Fruit fly (Drosophila melanogaster): ENCODE data around the gene CG9536.

Gene CG9536

dm6 chr2L:6455032-6455954 is 21.5 kb downstream of the CG9536 start, which contains the start of gene retm:
Gene retm (minus strand): TSS chr2L:6455929.
- no peak for TF ChIP-seq woc (GFP tag; optimal IDR thresholded peaks at IDR 0.05)
- no peak for TF ChIP-seq rgr (GFP tag; optimal IDR thresholded peaks at IDR 0.05)
- TF ChIP-seq foxo (GFP tag; optimal IDR thresholded peaks at IDR 0.05): peak in 1 of 2 experiments; percentile 18
- TF ChIP-seq CG32264 (GFP tag; optimal IDR thresholded peaks at IDR 0.05): no peak
- peak; percentile 76 for TF ChIP-seq N (GFP tag; optimal IDR thresholded peaks at IDR 0.05)
- TF ChIP-seq Abd-B (GFP tag; optimal IDR thresholded peaks at IDR 0.05): no peak
- peak; percentile 37 for TF ChIP-seq fru (GFP tag; optimal IDR thresholded peaks at IDR 0.05)

dm6 chr2L:6449753-6450152 is 27.0 kb downstream of the CG9536 start:
- no peak for TF ChIP-seq CG32264 (GFP tag; optimal IDR thresholded peaks at IDR 0.05)
- no peak for TF ChIP-seq Rel (GFP tag; optimal IDR thresholded peaks at IDR 0.05)
- TF ChIP-seq Rel (tag; optimal IDR thresholded peaks at IDR 0.05): peak; percentile 47

- TF ChIP-seq Jra (GFP tag; optimal IDR thresholded peaks at IDR 0.05) (no peak), pan (optimal IDR thresholded peaks at IDR 0.05) (no peak), HLH106 (tag; optimal IDR thresholded peaks at IDR 0.05) (no peak), dmrt93B (GFP tag; optimal IDR thresholded peaks at IDR 0.05) (no peak)
These were observed 28.5 kb downstream of the CG9536 start, which contains the start of gene Acox3 for dm6 chr2L:6448334-6448703. Gene Acox3 (minus strand): TSS chr2L:6448403.

- TF ChIP-seq Hr83 (GFP tag; optimal IDR thresholded peaks at IDR 0.05; ENCODE audit: poor library complexity, severe bottlenecking) (peak; percentile 58), rgr (GFP tag; optimal IDR thresholded peaks at IDR 0.05) (peak; percentile 16), CrebA (GFP tag; optimal IDR thresholded peaks at IDR 0.05; ENCODE audit: borderline replicate concordance) (no peak), ey (GFP tag; optimal IDR thresholded peaks at IDR 0.05) (no peak), Dif (GFP tag; optimal IDR thresholded peaks at IDR 0.05; ENCODE audit: partially characterized antibody) (peak; percentile 10), tai (GFP tag; optimal IDR thresholded peaks at IDR 0.05) (no peak)
These were observed 29.0 kb downstream of the CG9536 start for dm6 chr2L:6447581-6448333.

- TF ChIP-seq h (GFP tag; optimal IDR thresholded peaks at IDR 0.05) (peak; percentile 63), dsf (GFP tag; optimal IDR thresholded peaks at IDR 0.05; ENCODE audit: borderline replicate concordance) (no peak)
These were observed 50.4 kb downstream of the CG9536 start for dm6 chr2L:6426329-6426728.
